Fruit fly (Drosophila melanogaster) whole organism, embryonic: ENCODE results near the gene CG11726.
A peak's percentile ranks its signal among the peaks of the same experiment; 100 is the strongest.

Source experiments
- Atf3 ChIP-seq: fragments of 200-800 bp; sonication (Bioruptor generic); optimal IDR thresholded peaks from 3 replicates; lab custom pipeline; 2016; ENCODE audit warnings: missing biosample characterization, missing genetic modification characterization
- CG10209 ChIP-seq: fragments of 200-800 bp; sonication (Bioruptor generic); optimal IDR thresholded peaks from 3 replicates; lab custom pipeline; 2017; ENCODE audit warnings: missing biosample characterization, mild to moderate bottlenecking, missing genetic modification characterization, missing genetic modification reagents
- CG11696 ChIP-seq: fragments of 200-800 bp; sonication (Bioruptor generic); IDR thresholded peaks from 2 replicates; pipeline ENCODE4 v1.3.6; 2022; ENCODE audit warnings: missing biosample characterization, missing genetic modification characterization
- CG15073 ChIP-seq: fragments of 200-800 bp; sonication (Bioruptor generic); optimal IDR thresholded peaks from 2 replicates; lab custom pipeline; 2016; ENCODE audit warnings: missing biosample characterization, missing genetic modification characterization
- CG15269 ChIP-seq: fragments of 200-800 bp; sonication (Bioruptor generic); optimal IDR thresholded peaks from 2 replicates; lab custom pipeline; 2018; ENCODE audit warnings: missing biosample characterization, mild to moderate bottlenecking, missing genetic modification characterization, moderate library complexity
- CG1647 ChIP-seq: fragments of 200-800 bp; sonication (Bioruptor generic); optimal IDR thresholded peaks from 3 replicates; lab custom pipeline; 2016; ENCODE audit warnings: missing biosample characterization, missing genetic modification characterization
- CG17568 ChIP-seq: fragments of 200-800 bp; sonication (Bioruptor generic); optimal IDR thresholded peaks from 2 replicates; lab custom pipeline; 2018; ENCODE audit warnings: missing biosample characterization, mild to moderate bottlenecking, missing genetic modification characterization, moderate library complexity
- CG17912 ChIP-seq: fragments of 200-800 bp; sonication (Bioruptor generic); optimal IDR thresholded peaks from 2 replicates; lab custom pipeline; 2018; ENCODE audit warnings: missing biosample characterization, mild to moderate bottlenecking, missing genetic modification characterization
- CG1832 ChIP-seq: fragments of 200-800 bp; sonication (Bioruptor generic); optimal IDR thresholded peaks from 2 replicates; lab custom pipeline; 2017; ENCODE audit warnings: missing biosample characterization, mild to moderate bottlenecking, missing genetic modification characterization, inconsistent platforms
- CG18599 ChIP-seq: fragments of 200-800 bp; sonication (Bioruptor generic); optimal IDR thresholded peaks from 3 replicates; lab custom pipeline; 2017; ENCODE audit warnings: missing biosample characterization, missing genetic modification characterization, mild to moderate bottlenecking, moderate library complexity, missing genetic modification reagents
- CG4854 ChIP-seq: fragments of 200-800 bp; sonication (Bioruptor generic); optimal IDR thresholded peaks from 2 replicates; lab custom pipeline; 2016; ENCODE audit warnings: missing biosample characterization, missing genetic modification characterization, inconsistent platforms
- CG5180 ChIP-seq: fragments of 200-800 bp; sonication (Bioruptor generic); optimal IDR thresholded peaks from 3 replicates; lab custom pipeline; 2017; ENCODE audit warnings: missing biosample characterization, missing genetic modification characterization, mild to moderate bottlenecking, moderate library complexity, missing genetic modification reagents
- CG9215 ChIP-seq: fragments of 200-800 bp; sonication (Bioruptor generic); IDR thresholded peaks from 2 replicates; pipeline ENCODE4 v1.3.6; 2022; ENCODE audit warnings: missing biosample characterization, missing genetic modification characterization
- CTCF ChIP-seq: fragments of 200-800 bp; sonication (Bioruptor generic); optimal IDR thresholded peaks from 2 replicates; lab custom pipeline; 2017; ENCODE audit warnings: missing biosample characterization, mild to moderate bottlenecking, missing genetic modification characterization, moderate library complexity
- CoRest ChIP-seq: fragments of 200-800 bp; sonication (Bioruptor generic); optimal IDR thresholded peaks from 3 replicates; lab custom pipeline; 2018; ENCODE audit warnings: missing biosample characterization, mild to moderate bottlenecking, missing genetic modification characterization, moderate library complexity
- D ChIP-seq, 2 experiments: fragments of 200-800 bp in 1 of 2; fragments of >200 bp in 1 of 2; sonication (Bioruptor generic) in 1 of 2; optimal IDR thresholded peaks; 2 replicates in 1 of 2; 3 replicates in 1 of 2; lab custom pipeline; 2017; ENCODE audit warnings: mild to moderate bottlenecking in 1 of 2, missing biosample characterization in 1 of 2, missing genetic modification characterization in 1 of 2, missing genetic modification reagents in 1 of 2
- Dll ChIP-seq: fragments of 200-800 bp; sonication (Bioruptor generic); IDR thresholded peaks from 4 replicates; pipeline ENCODE4 v1.3.6; 2022; ENCODE audit warnings: missing biosample characterization, missing genetic modification characterization; ENCODE audit not compliant: partially characterized antibody
- E2f1 ChIP-seq: fragments of 200-800 bp; sonication (Bioruptor generic); IDR thresholded peaks from 2 replicates; pipeline ENCODE4 v1.3.6; 2022; ENCODE audit warnings: missing biosample characterization, missing genetic modification characterization
- GATAe ChIP-seq: fragments of 200-800 bp; sonication (Bioruptor generic); conservative IDR thresholded peaks from 2 replicates; pipeline ENCODE4 v1.3.6; 2022; ENCODE audit warnings: missing biosample characterization, missing genetic modification characterization
- HLH54F ChIP-seq: fragments of 200-800 bp; sonication (Bioruptor generic); optimal IDR thresholded peaks from 3 replicates; lab custom pipeline; 2016; ENCODE audit warnings: missing biosample characterization, missing genetic modification characterization
- Hand ChIP-seq: fragments of 200-800 bp; sonication (Bioruptor generic); optimal IDR thresholded peaks from 2 replicates; lab custom pipeline; 2017; ENCODE audit warnings: mild to moderate bottlenecking, missing biosample characterization, missing genetic modification reagents, missing genetic modification characterization
- Hmx ChIP-seq: fragments of 200-800 bp; sonication (Bioruptor generic); optimal IDR thresholded peaks from 2 replicates; lab custom pipeline; 2016; ENCODE audit warnings: missing biosample characterization, missing genetic modification characterization
- Ravus ChIP-seq: fragments of 200-800 bp; sonication (Bioruptor generic); IDR thresholded peaks from 2 replicates; pipeline ENCODE4 v1.3.6; 2022; ENCODE audit warnings: missing biosample characterization, missing genetic modification characterization
- Rfx ChIP-seq: fragments of 200-800 bp; sonication (Bioruptor generic); IDR thresholded peaks from 2 replicates; pipeline ENCODE4 v1.3.6; 2022; ENCODE audit warnings: missing biosample characterization, missing genetic modification characterization
- TFAM ChIP-seq: fragments of 200-800 bp; sonication (Bioruptor generic); optimal IDR thresholded peaks from 2 replicates; lab custom pipeline; 2017; ENCODE audit warnings: missing biosample characterization, missing genetic modification characterization, inconsistent platforms
- YL-1 ChIP-seq: fragments of 200-800 bp; sonication (Bioruptor generic); optimal IDR thresholded peaks from 3 replicates; lab custom pipeline; 2017; ENCODE audit warnings: missing biosample characterization, mild to moderate bottlenecking, missing genetic modification characterization
- amos ChIP-seq: fragments of 200-800 bp; sonication (Bioruptor generic); IDR thresholded peaks from 2 replicates; pipeline ENCODE4 v1.3.6; 2022; ENCODE audit warnings: missing biosample characterization, missing genetic modification characterization; ENCODE audit not compliant: partially characterized antibody
- ase ChIP-seq: fragments of 200-800 bp; sonication (Bioruptor generic); IDR thresholded peaks from 3 replicates; pipeline ENCODE4 v1.3.6; 2022; ENCODE audit warnings: missing biosample characterization, missing genetic modification characterization
- bcd ChIP-seq: fragments of 200-800 bp; sonication (Bioruptor generic); optimal IDR thresholded peaks from 2 replicates; lab custom pipeline; 2017; ENCODE audit warnings: missing biosample characterization, mild to moderate bottlenecking, missing genetic modification characterization
- eve ChIP-seq, 2 experiments: fragments of >200 bp; optimal IDR thresholded peaks; 2 replicates each; lab custom pipeline; 2017; ENCODE audit warnings: missing biosample characterization in 2 of 2, missing genetic modification characterization in 2 of 2
- fd96Cb ChIP-seq: fragments of 200-800 bp; sonication (Bioruptor generic); optimal IDR thresholded peaks from 2 replicates; lab custom pipeline; 2018; ENCODE audit warnings: missing biosample characterization, mild to moderate bottlenecking, missing genetic modification characterization, moderate library complexity
- gcm ChIP-seq: fragments of 200-800 bp; sonication (Bioruptor generic); optimal IDR thresholded peaks from 2 replicates; lab custom pipeline; 2019; ENCODE audit warnings: missing biosample characterization, mild to moderate bottlenecking, missing genetic modification characterization, moderate library complexity
- jing ChIP-seq: fragments of 200-800 bp; sonication (Bioruptor generic); optimal IDR thresholded peaks from 2 replicates; lab custom pipeline; 2018; ENCODE audit warnings: missing biosample characterization, mild to moderate bottlenecking, missing genetic modification characterization
- lab ChIP-seq: fragments of 200-800 bp; sonication (Bioruptor generic); optimal IDR thresholded peaks from 3 replicates; lab custom pipeline; 2017; ENCODE audit warnings: missing biosample characterization, missing genetic modification characterization, mild to moderate bottlenecking, moderate library complexity, missing genetic modification reagents
- lola ChIP-seq, 3 experiments: fragments of >200 bp in 2 of 3; fragments of 200-800 bp in 1 of 3; sonication (Bioruptor generic) in 1 of 3; optimal IDR thresholded peaks; 2 replicates each; lab custom pipeline; 2017 to 2019; ENCODE audit warnings: missing biosample characterization in 3 of 3, missing genetic modification characterization in 3 of 3, mild to moderate bottlenecking in 1 of 3, moderate library complexity in 1 of 3
- lov ChIP-seq, 2 experiments: fragments of 200-800 bp in 1 of 2; fragments of >200 bp in 1 of 2; sonication (Bioruptor generic) in 1 of 2; IDR thresholded peaks in 1 of 2; optimal IDR thresholded peaks in 1 of 2; 2 replicates in 1 of 2; 3 replicates in 1 of 2; pipeline versions ENCODE4 v1.3.6 to Lab custom; 2017 to 2022; ENCODE audit warnings: missing biosample characterization in 1 of 2, missing genetic modification characterization in 1 of 2
- mld ChIP-seq: fragments of 200-800 bp; sonication (Bioruptor generic); IDR thresholded peaks from 3 replicates; pipeline ENCODE4 v1.3.6; 2022; ENCODE audit warnings: missing biosample characterization, missing genetic modification characterization; ENCODE audit not compliant: partially characterized antibody
- pan ChIP-seq, 4 experiments: fragments of >200 bp in 3 of 4; fragments of 200-800 bp in 1 of 4; sonication (Bioruptor generic) in 1 of 4; optimal IDR thresholded peaks in 3 of 4; IDR thresholded peaks in 1 of 4; 2 replicates each; pipeline versions ENCODE4 v1.3.6 to Lab custom; 2017 to 2022; ENCODE audit warnings: missing biosample characterization in 2 of 4, missing genetic modification characterization in 2 of 4, mixed read lengths in 1 of 4
- pita ChIP-seq: fragments of 200-800 bp; sonication (Bioruptor generic); optimal IDR thresholded peaks from 2 replicates; lab custom pipeline; 2017; ENCODE audit warnings: missing biosample characterization, mild to moderate bottlenecking, missing genetic modification characterization
- pros ChIP-seq: fragments of 200-800 bp; sonication (Bioruptor generic); optimal IDR thresholded peaks from 3 replicates; lab custom pipeline; 2019; ENCODE audit warnings: missing biosample characterization, mild to moderate bottlenecking, missing genetic modification characterization, moderate library complexity
- pzg ChIP-seq: fragments of 200-800 bp; sonication (Bioruptor generic); optimal IDR thresholded peaks from 3 replicates; lab custom pipeline; 2018; ENCODE audit warnings: missing biosample characterization, mild to moderate bottlenecking, missing genetic modification characterization, moderate library complexity
- rib ChIP-seq: fragments of 200-800 bp; sonication (Bioruptor generic); IDR thresholded peaks from 2 replicates; pipeline ENCODE4 v1.3.6; 2022; ENCODE audit warnings: missing biosample characterization, missing genetic modification characterization
- run ChIP-seq: fragments of 200-800 bp; sonication (Bioruptor generic); optimal IDR thresholded peaks from 3 replicates; lab custom pipeline; 2018; ENCODE audit warnings: missing biosample characterization, mild to moderate bottlenecking, missing genetic modification characterization
- salm ChIP-seq: fragments of 200-800 bp; sonication (Bioruptor generic); optimal IDR thresholded peaks from 2 replicates; lab custom pipeline; 2018; ENCODE audit warnings: missing biosample characterization, mild to moderate bottlenecking, missing genetic modification characterization
- sima ChIP-seq: fragments of 200-800 bp; sonication (Bioruptor generic); optimal IDR thresholded peaks from 2 replicates; lab custom pipeline; 2016; ENCODE audit warnings: missing biosample characterization, missing genetic modification characterization
- trh ChIP-seq: fragments of 200-800 bp; sonication (Bioruptor generic); optimal IDR thresholded peaks from 2 replicates; lab custom pipeline; 2016; ENCODE audit warnings: missing biosample characterization, missing genetic modification characterization
- tx ChIP-seq: fragments of 200-800 bp; sonication (Bioruptor generic); optimal IDR thresholded peaks from 2 replicates; lab custom pipeline; 2016; ENCODE audit warnings: missing biosample characterization, missing genetic modification characterization
- yki ChIP-seq: fragments of >200 bp; optimal IDR thresholded peaks from 3 replicates; lab custom pipeline; 2018

The CG11726 gene

dm6 chr3L:11354298-11354757 is 40.2 kb upstream of the CG11726 start (continued):
- TF ChIP-seq Atf3 (peak; percentile 30), sima (GFP tag; lab: Kevin White, UChicago) (no peak), pzg (GFP tag; lab: Kevin White, UChicago) (no peak), CG4854 (peak; percentile 70), CG17568 (GFP tag; lab: Kevin White, UChicago) (peak; percentile 87), amos (GFP tag; lab: Robert Waterston, UW) (no peak), lov (optimal IDR thresholded peaks at IDR 0.05; lab: Kevin White, UChicago) (no peak), lov (GFP tag; IDR thresholded peaks at IDR 0.05; lab: Robert Waterston, UW) (peak; percentile 71; the same call in 1 of the 3 replicates), lab (GFP tag; lab: Kevin White, UChicago) (peak; percentile 92), CoRest (tag; lab: Kevin White, UChicago) (peak; percentile 72), CG1647 (GFP tag; lab: Kevin White, UChicago) (peak; percentile 33), eve (GFP tag; optimal IDR thresholded peaks at IDR 0.05; lab: Kevin White, UChicago) (peak in 1 of 2 experiments; percentile 68), ase (GFP tag; lab: Robert Waterston, UW) (peak; percentile 38; the same call in 1 of the 3 replicates), lola (GFP tag; optimal IDR thresholded peaks at IDR 0.05; lab: Kevin White, UChicago) (peak in 1 of 3 experiments; percentile 49), CG17912 (no peak), CG10209 (peak; percentile 81), CG15073 (GFP tag; lab: Kevin White, UChicago) (no peak), E2f1 (GFP tag; lab: Robert Waterston, UW) (peak; percentile 25; the same call in 1 of the 2 replicates), rib (GFP tag; lab: Robert Waterston, UW) (no peak; the same call in 1 of the 2 replicates), CG11696 (GFP tag; lab: Robert Waterston, UW) (peak; percentile 66), D (optimal IDR thresholded peaks at IDR 0.05; lab: Kevin White, UChicago) (no peak), D (GFP tag; optimal IDR thresholded peaks at IDR 0.05; lab: Kevin White, UChicago) (peak; percentile 64), tx (no peak), fd96Cb (tag; lab: Kevin White, UChicago) (peak; percentile 43), yki (lab: Kevin White, UChicago) (no peak), bcd (GFP tag; lab: Kevin White, UChicago) (peak; percentile 60), HLH54F (no peak), CG18599 (GFP tag; lab: Kevin White, UChicago) (peak; percentile 82), TFAM (GFP tag; lab: Kevin White, UChicago) (peak; percentile 57), CG9215 (GFP tag; lab: Robert Waterston, UW) (no peak), YL-1 (GFP tag; lab: Kevin White, UChicago) (peak; percentile 71), Ravus (no peak), mld (GFP tag; lab: Robert Waterston, UW) (no peak), jing (GFP tag; lab: Kevin White, UChicago) (peak; percentile 36), run (peak; percentile 70), CTCF (peak; percentile 51), CG1832 (GFP tag; lab: Kevin White, UChicago) (no peak), pan (optimal IDR thresholded peaks at IDR 0.05; lab: Kevin White, UChicago) (no peak), pan (GFP tag; optimal IDR thresholded peaks at IDR 0.05 in 1 of 2, IDR thresholded peaks at IDR 0.05 in 1 of 2) (peak in 1 of 2 experiments; percentile 66), Rfx (GFP tag; lab: Robert Waterston, UW) (peak; percentile 30; the same call in 1 of the 2 replicates), Dll (GFP tag; lab: Robert Waterston, UW) (no peak), pita (GFP tag; lab: Kevin White, UChicago) (no peak), Hand (GFP tag; lab: Kevin White, UChicago) (peak; percentile 46), pros (GFP tag; lab: Kevin White, UChicago) (no peak), GATAe (GFP tag; lab: Robert Waterston, UW) (peak; percentile 92), CG5180 (GFP tag; lab: Kevin White, UChicago) (peak; percentile 79), salm (peak; percentile 86), trh (GFP tag; lab: Kevin White, UChicago) (peak; percentile 54), gcm (GFP tag; lab: Kevin White, UChicago) (peak; percentile 80), Hmx (GFP tag; lab: Kevin White, UChicago) (no peak), CG15269 (tag; lab: Kevin White, UChicago) (peak; percentile 72)
